Worm (Caenorhabditis elegans) whole organism, young adult: ENCODE data around the gene sams-1.
A peak's percentile ranks its signal among the peaks of the same experiment; 100 is the strongest.

Source experiments
- B0019.2 ChIP-seq: fragments of 200-800 bp; sonication (Bioruptor generic); conservative IDR thresholded peaks from 2 replicates; pipeline ENCODE4 v1.3.6; 2022; ENCODE audit warnings: missing genetic modification reagents, missing genetic modification characterization, missing compliant biosample characterization
- B0035.1 ChIP-seq: sonication (generic microtip); optimal IDR thresholded peaks from 2 replicates; lab custom pipeline; 2016; ENCODE audit warnings: missing genetic modification characterization, mild to moderate bottlenecking, missing compliant biosample characterization, missing genotype, missing genetic modification reagents
- C06A6.2 ChIP-seq: fragments of 200-800 bp; sonication (Bioruptor generic); conservative IDR thresholded peaks from 2 replicates; pipeline ENCODE4 v1.3.6; 2022; ENCODE audit warnings: missing genetic modification characterization, missing compliant biosample characterization
- F23B12.7 ChIP-seq: sonication (generic microtip); optimal IDR thresholded peaks from 2 replicates; lab custom pipeline; 2017; ENCODE audit warnings: missing genetic modification characterization, mild to moderate bottlenecking, missing compliant biosample characterization, antibody characterized with exemption, moderate library complexity; ENCODE audit not compliant: insufficient read depth
- F33H1.4 ChIP-seq: fragments of 200-800 bp; sonication (Bioruptor generic); IDR thresholded peaks from 2 replicates; pipeline ENCODE4 v1.3.6; 2022; ENCODE audit warnings: missing genetic modification reagents, missing genetic modification characterization, missing compliant biosample characterization
- F37B4.10 ChIP-seq: fragments of 200-800 bp; sonication (Bioruptor generic); IDR thresholded peaks from 2 replicates; pipeline ENCODE4 v1.3.6; 2022; ENCODE audit warnings: missing genetic modification characterization, missing compliant biosample characterization
- F55B11.4 ChIP-seq: sonication (generic microtip); optimal IDR thresholded peaks from 2 replicates; lab custom pipeline; 2016; ENCODE audit warnings: missing compliant biosample characterization, missing genetic modification characterization, borderline replicate concordance; ENCODE audit not compliant: insufficient read depth
- T07F8.4 ChIP-seq: sonication (generic microtip); optimal IDR thresholded peaks from 2 replicates; lab custom pipeline; 2016; ENCODE audit warnings: mild to moderate bottlenecking, missing genetic modification characterization, moderate library complexity, missing compliant biosample characterization
- Y53F4B.3 ChIP-seq: fragments of 200-800 bp; sonication (Bioruptor generic); IDR thresholded peaks from 2 replicates; pipeline ENCODE4 v1.3.6; 2022; ENCODE audit warnings: missing genetic modification reagents, missing genetic modification characterization, missing compliant biosample characterization
- Y67H2A.10 ChIP-seq: fragments of 200-800 bp; sonication (Bioruptor generic); conservative IDR thresholded peaks from 2 replicates; pipeline ENCODE4 v1.3.6; 2022; ENCODE audit warnings: missing genetic modification reagents, missing genetic modification characterization, missing compliant biosample characterization
- ama-1 ChIP-seq, 3 experiments: fragments of 150-350 bp in 1 of 3; sonication (generic microtip) in 2 of 3; optimal IDR thresholded peaks; 2 replicates each; lab custom pipeline; 2014 to 2018; ENCODE audit warnings: missing biosample characterization in 2 of 3, missing genetic modification characterization in 2 of 3, missing genetic modification reagents in 2 of 3
- aptf-2 ChIP-seq: fragments of 200-800 bp; sonication (Bioruptor generic); conservative IDR thresholded peaks from 2 replicates; pipeline ENCODE4 v1.3.6; 2022; ENCODE audit warnings: missing genetic modification reagents, missing genetic modification characterization, missing compliant biosample characterization
- aptf-3 ChIP-seq: fragments of 200-800 bp; sonication (Bioruptor generic); IDR thresholded peaks from 2 replicates; pipeline ENCODE4 v1.3.6; 2022; ENCODE audit warnings: missing genetic modification characterization, missing compliant biosample characterization
- athp-1 ChIP-seq: sonication (generic microtip); optimal IDR thresholded peaks from 2 replicates; lab custom pipeline; 2017; ENCODE audit warnings: mild to moderate bottlenecking, missing genetic modification characterization, missing compliant biosample characterization
- attf-3 ChIP-seq: fragments of 200-800 bp; sonication (Bioruptor generic); conservative IDR thresholded peaks from 2 replicates; pipeline ENCODE4 v1.3.6; 2022; ENCODE audit warnings: missing genetic modification reagents, missing genetic modification characterization, missing compliant biosample characterization
- attf-6 ChIP-seq: fragments of 200-800 bp; sonication (Bioruptor generic); IDR thresholded peaks from 2 replicates; pipeline ENCODE4 v1.3.6; 2022; ENCODE audit warnings: missing genetic modification reagents, missing genetic modification characterization, missing compliant biosample characterization
- bed-2 ChIP-seq: fragments of 200-800 bp; sonication (Bioruptor generic); IDR thresholded peaks from 2 replicates; pipeline ENCODE4 v1.3.6; 2022; ENCODE audit warnings: missing genetic modification reagents, missing genetic modification characterization, missing compliant biosample characterization
- ceh-79 ChIP-seq: sonication (generic microtip); optimal IDR thresholded peaks from 2 replicates; lab custom pipeline; 2017; ENCODE audit warnings: mild to moderate bottlenecking, missing genetic modification characterization, missing compliant biosample characterization
- egl-18 ChIP-seq: fragments of 200-800 bp; sonication (Bioruptor generic); IDR thresholded peaks from 2 replicates; pipeline ENCODE4 v1.3.6; 2022; ENCODE audit warnings: missing genetic modification reagents, missing genetic modification characterization, missing compliant biosample characterization
- egrh-3 ChIP-seq: fragments of 200-800 bp; sonication (Bioruptor generic); IDR thresholded peaks from 2 replicates; pipeline ENCODE4 v1.3.6; 2022; ENCODE audit warnings: missing genetic modification reagents, missing genetic modification characterization, missing compliant biosample characterization
- ets-4 ChIP-seq: fragments of 200-800 bp; sonication (Bioruptor generic); optimal IDR thresholded peaks from 2 replicates; lab custom pipeline; 2018; ENCODE audit warnings: mild to moderate bottlenecking, missing genetic modification characterization, missing compliant biosample characterization
- him-1 ChIP-seq: sonication (generic microtip); optimal IDR thresholded peaks from 2 replicates; lab custom pipeline; 2016; ENCODE audit warnings: missing genotype, missing genetic modification reagents, missing genetic modification characterization, missing compliant biosample characterization
- hrde-1 ChIP-seq: sonication (generic microtip); optimal IDR thresholded peaks from 2 replicates; lab custom pipeline; 2016; ENCODE audit warnings: missing genetic modification characterization, mild to moderate bottlenecking, missing compliant biosample characterization, moderate library complexity, missing genotype, missing genetic modification reagents, borderline replicate concordance
- lag-1 ChIP-seq: fragments of 200-800 bp; sonication (Bioruptor generic); IDR thresholded peaks from 2 replicates; pipeline ENCODE4 v1.3.6; 2022; ENCODE audit warnings: missing genetic modification reagents, missing genetic modification characterization, missing compliant biosample characterization
- let-526 ChIP-seq: fragments of 200-800 bp; sonication (Bioruptor generic); IDR thresholded peaks from 2 replicates; pipeline ENCODE4 v1.3.6; 2022; ENCODE audit warnings: missing genetic modification reagents, missing genetic modification characterization, missing compliant biosample characterization
- lin-35 ChIP-seq, 3 experiments: fragments of 150-350 bp in 2 of 3; sonication (generic microtip) in 1 of 3; optimal IDR thresholded peaks; 2 replicates each; lab custom pipeline; 2014 to 2018; ENCODE audit warnings: missing biosample characterization in 3 of 3, missing genetic modification characterization in 3 of 3, missing genetic modification reagents in 3 of 3
- lin-54 ChIP-seq: fragments of 200-800 bp; sonication (Bioruptor generic); optimal IDR thresholded peaks from 2 replicates; lab custom pipeline; 2018; ENCODE audit warnings: mild to moderate bottlenecking, missing genetic modification characterization, missing compliant biosample characterization
- lir-1 ChIP-seq: fragments of 200-800 bp; sonication (Bioruptor generic); conservative IDR thresholded peaks from 2 replicates; pipeline ENCODE4 v1.3.6; 2022; ENCODE audit warnings: missing genetic modification reagents, missing genetic modification characterization, missing compliant biosample characterization
- madf-3 ChIP-seq: fragments of 200-800 bp; sonication (Bioruptor generic); IDR thresholded peaks from 2 replicates; pipeline ENCODE4 v1.3.6; 2022; ENCODE audit warnings: missing genetic modification reagents, missing genetic modification characterization, missing compliant biosample characterization
- madf-6 ChIP-seq: fragments of 200-800 bp; sonication (Bioruptor generic); IDR thresholded peaks from 2 replicates; pipeline ENCODE4 v1.3.6; 2022; ENCODE audit warnings: missing genetic modification reagents, missing genetic modification characterization, missing compliant biosample characterization
- mxl-1 ChIP-seq: sonication (generic microtip); optimal IDR thresholded peaks from 2 replicates; lab custom pipeline; 2016; ENCODE audit warnings: missing genetic modification characterization, missing compliant biosample characterization
- nfya-1 ChIP-seq: sonication (generic microtip); optimal IDR thresholded peaks from 2 replicates; lab custom pipeline; 2017; ENCODE audit warnings: antibody characterized with exemption, missing compliant biosample characterization, missing genetic modification characterization, borderline replicate concordance; ENCODE audit not compliant: insufficient read depth
- nfya-2 ChIP-seq: fragments of 200-800 bp; sonication (Bioruptor generic); IDR thresholded peaks from 2 replicates; pipeline ENCODE4 v1.3.6; 2022; ENCODE audit warnings: missing genetic modification reagents, missing genetic modification characterization, missing compliant biosample characterization
- nhr-27 ChIP-seq: fragments of 200-800 bp; sonication (Bioruptor generic); optimal IDR thresholded peaks from 2 replicates; lab custom pipeline; 2018; ENCODE audit warnings: mild to moderate bottlenecking, missing genetic modification characterization, moderate library complexity, missing compliant biosample characterization
- nhr-80 ChIP-seq: sonication (generic microtip); optimal IDR thresholded peaks from 2 replicates; lab custom pipeline; 2016; ENCODE audit warnings: missing genetic modification characterization, missing compliant biosample characterization
- nhr-90 ChIP-seq: sonication (generic microtip); optimal IDR thresholded peaks from 2 replicates; lab custom pipeline; 2016; ENCODE audit warnings: missing genotype, mild to moderate bottlenecking, missing genetic modification characterization, missing compliant biosample characterization
- rec-8 ChIP-seq, 2 experiments: sonication (generic microtip); optimal IDR thresholded peaks; 2 replicates each; lab custom pipeline; 2016; ENCODE audit warnings: mild to moderate bottlenecking in 2 of 2, missing genetic modification characterization in 2 of 2, missing genetic modification reagents in 2 of 2, missing genotype in 2 of 2, missing biosample characterization in 1 of 2, missing compliant biosample characterization in 1 of 2, moderate library complexity in 1 of 2
- repo-1 ChIP-seq: sonication (generic microtip); optimal IDR thresholded peaks from 2 replicates; lab custom pipeline; 2017; ENCODE audit warnings: mild to moderate bottlenecking, missing genetic modification characterization, missing compliant biosample characterization
- rpc-1 ChIP-seq, 2 experiments: fragments of 150-350 bp in 1 of 2; sonication (generic microtip) in 1 of 2; optimal IDR thresholded peaks; 2 replicates each; lab custom pipeline; 2014 to 2018; ENCODE audit warnings: missing biosample characterization in 1 of 2, missing genetic modification characterization in 1 of 2, missing genetic modification reagents in 1 of 2, missing genotype in 1 of 2
- sea-2 ChIP-seq: fragments of 200-800 bp; sonication (Bioruptor generic); IDR thresholded peaks from 2 replicates; pipeline ENCODE4 v1.3.6; 2022; ENCODE audit warnings: missing genetic modification characterization, missing compliant biosample characterization
- snpc-4 ChIP-seq, 5 experiments: fragments of 150-350 bp in 1 of 5; sonication (generic microtip) in 4 of 5; optimal IDR thresholded peaks; 2 replicates each; lab custom pipeline; 2014 to 2018; ENCODE audit warnings: missing genetic modification characterization in 5 of 5, missing biosample characterization in 3 of 5, antibody characterized with exemption in 2 of 5, mild to moderate bottlenecking in 2 of 5, missing compliant biosample characterization in 2 of 5, missing genotype in 2 of 5, moderate library complexity in 2 of 5, missing genetic modification reagents in 1 of 5
- tbp1 ChIP-seq: fragments of 200-800 bp; sonication (Bioruptor generic); optimal IDR thresholded peaks from 2 replicates; lab custom pipeline; 2018; ENCODE audit warnings: mild to moderate bottlenecking, missing genetic modification characterization, missing compliant biosample characterization
- unc-130 ChIP-seq: sonication (generic microtip); optimal IDR thresholded peaks from 2 replicates; lab custom pipeline; 2016; ENCODE audit warnings: missing genetic modification reagents, missing genetic modification characterization, missing compliant biosample characterization
- unc-62 ChIP-seq: fragments of 150-350 bp; optimal IDR thresholded peaks from 2 replicates; lab custom pipeline; 2014; ENCODE audit warnings: missing biosample characterization, missing genetic modification reagents, missing genetic modification characterization
- ztf-22 ChIP-seq: fragments of 200-800 bp; sonication (Bioruptor generic); optimal IDR thresholded peaks from 2 replicates; lab custom pipeline; 2018; ENCODE audit warnings: mild to moderate bottlenecking, missing genetic modification characterization, moderate library complexity, missing compliant biosample characterization
- ztf-26 ChIP-seq: sonication (generic microtip); optimal IDR thresholded peaks from 2 replicates; lab custom pipeline; 2017; ENCODE audit warnings: missing genetic modification characterization, missing compliant biosample characterization

Gene sams-1

ce11 chrX:11937343-11937935 is 28.3 kb upstream of the sams-1 start (continued):
- peak; percentile 93 for TF ChIP-seq ets-4 (GFP tag; lab: Kevin White, UChicago)
- TF ChIP-seq aptf-3 = no peak
- no peak for TF ChIP-seq nfya-1 (tag; lab: Kevin White, UChicago)
- TF ChIP-seq nhr-90 (tag; lab: Kevin White, UChicago) = peak; percentile 81
- TF ChIP-seq F55B11.4 (tag; lab: Kevin White, UChicago) = no peak
- peak; percentile 94 for TF ChIP-seq lir-1 (GFP tag; lab: Robert Waterston, UW)
- peak; percentile 92 for TF ChIP-seq lin-54 (GFP tag; lab: Kevin White, UChicago)
- peak; percentile 78 for TF ChIP-seq ztf-22 (GFP tag; lab: Kevin White, UChicago)
- TF ChIP-seq Y53F4B.3 = no peak
- TF ChIP-seq athp-1 (tag; lab: Kevin White, UChicago) = peak; percentile 64
- TF ChIP-seq unc-62 (GFP tag; lab: Kevin White, UChicago) = peak; percentile 77
- peak; percentile 95 for TF ChIP-seq lag-1 (GFP tag; lab: Robert Waterston, UW)
- TF ChIP-seq ceh-79 (tag; lab: Kevin White, UChicago) = peak; percentile 47
- peak; percentile 80 for TF ChIP-seq T07F8.4 (tag; lab: Kevin White, UChicago)
- peak; percentile 17 for TF ChIP-seq rpc-1 (optimal IDR thresholded peaks at IDR 0.05; lab: Kevin White, UChicago)
- TF ChIP-seq rpc-1 (tag; optimal IDR thresholded peaks at IDR 0.05; lab: Kevin White, UChicago) = no peak
- no peak for TF ChIP-seq attf-3 (GFP tag; lab: Robert Waterston, UW)
- no peak for TF ChIP-seq ama-1 (optimal IDR thresholded peaks at IDR 0.05; lab: Kevin White, UChicago)
- peak; percentile 66 to 90 for TF ChIP-seq ama-1 (GFP tag; optimal IDR thresholded peaks at IDR 0.05; lab: Kevin White, UChicago)
- peak; percentile 92 for TF ChIP-seq C06A6.2
- no peak for TF ChIP-seq nfya-2
- TF ChIP-seq him-1 = no peak
- peak; percentile 95 for TF ChIP-seq egl-18 (GFP tag; lab: Robert Waterston, UW)
- no peak for TF ChIP-seq B0019.2 (GFP tag; lab: Robert Waterston, UW)
- peak; percentile 78; the same call in 1 of the 2 replicates for TF ChIP-seq let-526 (GFP tag; lab: Robert Waterston, UW)
- TF ChIP-seq snpc-4 (GFP tag; optimal IDR thresholded peaks at IDR 0.05; lab: Kevin White, UChicago) = peak; percentile 64
- TF ChIP-seq snpc-4 (tag; optimal IDR thresholded peaks at IDR 0.05; lab: Kevin White, UChicago) = peak; percentile 75 to 88 (median 82)
- peak; percentile 98 for TF ChIP-seq repo-1 (tag; lab: Kevin White, UChicago)
- no peak for TF ChIP-seq aptf-2 (GFP tag; lab: Robert Waterston, UW)
- TF ChIP-seq bed-2 (GFP tag; lab: Robert Waterston, UW) = no peak
- peak; percentile 87 for TF ChIP-seq nhr-80
- TF ChIP-seq ztf-26 (tag; lab: Kevin White, UChicago) = peak; percentile 99
- TF ChIP-seq Y67H2A.10 (GFP tag; lab: Robert Waterston, UW) = no peak; the same call in 1 of the 2 replicates
- TF ChIP-seq madf-6 (GFP tag; lab: Robert Waterston, UW) = no peak
- peak; percentile 80 for TF ChIP-seq tbp1
- no peak for TF ChIP-seq mxl-1 (tag; lab: Kevin White, UChicago)
- peak; percentile 6 to 26 for TF ChIP-seq rec-8 (tag; optimal IDR thresholded peaks at IDR 0.05; lab: Kevin White, UChicago)
- peak in 2 of 3 experiments; percentile 89 to 98 for TF ChIP-seq lin-35 (GFP tag; optimal IDR thresholded peaks at IDR 0.05; lab: Kevin White, UChicago)
- 0 out of 2 replicates have a peak, but pooled peaks have one; percentile 94 for TF ChIP-seq F37B4.10

DNA sequence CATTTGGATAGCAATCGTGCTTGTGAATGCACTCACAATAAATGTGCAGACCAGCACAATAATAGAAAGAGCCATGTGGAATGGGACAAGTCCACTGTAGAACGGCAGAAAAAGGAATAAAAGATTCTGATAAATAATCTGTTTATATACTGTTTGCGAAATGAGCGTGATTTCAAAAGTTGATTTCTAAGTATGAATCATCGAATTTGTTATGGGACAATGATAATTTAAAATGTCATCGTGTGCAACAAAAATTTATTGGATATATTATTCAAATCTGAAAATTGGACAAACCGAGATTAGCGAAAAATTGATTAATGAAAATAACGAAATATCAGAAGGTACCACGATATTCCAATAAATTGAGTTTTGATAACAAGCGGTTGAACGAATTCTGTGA is 26.9 kb upstream of the sams-1 start, which contains the start of gene F55G7.5:
F55G7.5 (minus strand) TSS at position 101 of the 400 bp plus-strand sequence.
- TF ChIP-seq ztf-22 (GFP tag; lab: Kevin White, UChicago) (no peak), ceh-79 (tag; lab: Kevin White, UChicago) (no peak), B0019.2 (GFP tag; lab: Robert Waterston, UW) (no peak), egrh-3 (GFP tag; lab: Robert Waterston, UW) (no peak), F33H1.4 (GFP tag; lab: Robert Waterston, UW) (no peak), nhr-27 (tag; lab: Kevin White, UChicago) (no peak), attf-6 (GFP tag; lab: Robert Waterston, UW) (no peak), sea-2 (GFP tag; lab: Robert Waterston, UW) (no peak), unc-130 (GFP tag; lab: Kevin White, UChicago) (no peak), madf-3 (GFP tag; lab: Robert Waterston, UW) (no peak), F23B12.7 (tag; lab: Kevin White, UChicago) (no peak), hrde-1 (tag; lab: Kevin White, UChicago) (no peak), B0035.1 (no peak), T07F8.4 (tag; lab: Kevin White, UChicago) (no peak)
